Fruit fly (Drosophila melanogaster) whole organism, wandering third instar larva: ENCODE data around the gene Kul.

Experiments used
- Abd-B ChIP-seq: fragments of >200 bp; optimal IDR thresholded peaks from 2 replicates; lab custom pipeline; 2017; ENCODE audit warnings: missing biosample characterization, missing genetic modification characterization
- CG32264 ChIP-seq: fragments of 200-800 bp; sonication (Bioruptor generic); optimal IDR thresholded peaks from 2 replicates; lab custom pipeline; 2016; ENCODE audit warnings: missing biosample characterization, missing genetic modification characterization
- CG9705 ChIP-seq: fragments of 200-800 bp; sonication (Bioruptor generic); optimal IDR thresholded peaks from 2 replicates; lab custom pipeline; 2018; ENCODE audit warnings: missing biosample characterization, mild to moderate bottlenecking, missing genetic modification characterization
- CrebA ChIP-seq: fragments of 200-800 bp; sonication (Bioruptor generic); optimal IDR thresholded peaks from 2 replicates; lab custom pipeline; 2016; ENCODE audit warnings: missing biosample characterization, mild to moderate bottlenecking, missing genetic modification characterization, borderline replicate concordance
- Dfd ChIP-seq: fragments of >200 bp; optimal IDR thresholded peaks from 2 replicates; lab custom pipeline; 2017; ENCODE audit warnings: missing biosample characterization, missing genetic modification characterization
- Dif ChIP-seq: fragments of 200-275, 200-300 bp; sonication (Bioruptor generic); optimal IDR thresholded peaks from 2 replicates; lab custom pipeline; 2018; ENCODE audit warnings: missing biosample characterization, missing genetic modification characterization; ENCODE audit not compliant: partially characterized antibody
- GATAd ChIP-seq: sonication (Bioruptor generic); optimal IDR thresholded peaks from 2 replicates; lab custom pipeline; 2016; ENCODE audit warnings: missing biosample characterization, missing genetic modification characterization
- HLH106 ChIP-seq: fragments of 200-800 bp; optimal IDR thresholded peaks from 3 replicates; lab custom pipeline; 2019; ENCODE audit warnings: missing biosample characterization, mild to moderate bottlenecking, missing genetic modification characterization, moderate library complexity
- Hnf4 ChIP-seq: fragments of 200-800 bp; sonication (Bioruptor generic); optimal IDR thresholded peaks from 2 replicates; lab custom pipeline; 2016; ENCODE audit warnings: missing biosample characterization, mild to moderate bottlenecking, missing genetic modification characterization
- Hr78 ChIP-seq: fragments of >200 bp; optimal IDR thresholded peaks from 2 replicates; lab custom pipeline; 2017; ENCODE audit warnings: missing biosample characterization, missing genetic modification characterization
- Hr83 ChIP-seq: fragments of 200-300 bp; sonication (Bioruptor generic); optimal IDR thresholded peaks from 2 replicates; lab custom pipeline; 2016; ENCODE audit warnings: missing biosample characterization, mild to moderate bottlenecking, missing genetic modification characterization, moderate library complexity; ENCODE audit not compliant: poor library complexity, severe bottlenecking
- Jra ChIP-seq: sonication (Bioruptor generic); optimal IDR thresholded peaks from 2 replicates; lab custom pipeline; 2016; ENCODE audit warnings: missing biosample characterization, missing genetic modification characterization
- Mio ChIP-seq: sonication (Bioruptor generic); optimal IDR thresholded peaks from 2 replicates; lab custom pipeline; 2016; ENCODE audit warnings: missing biosample characterization, missing genetic modification characterization
- Myc ChIP-seq: fragments of >200 bp; optimal IDR thresholded peaks from 2 replicates; lab custom pipeline; 2017
- N ChIP-seq: fragments of >200 bp; optimal IDR thresholded peaks from 2 replicates; lab custom pipeline; 2018; ENCODE audit warnings: missing biosample characterization, missing external identifiers, missing genetic modification characterization
- OdsH ChIP-seq: fragments of 200-800 bp; sonication (Bioruptor generic); optimal IDR thresholded peaks from 2 replicates; lab custom pipeline; 2016; ENCODE audit warnings: missing biosample characterization, mild to moderate bottlenecking, missing genetic modification characterization
- Rel ChIP-seq, 2 experiments: fragments of 200-800 bp; sonication (Bioruptor generic) in 1 of 2; optimal IDR thresholded peaks; 2 replicates in 1 of 2; 3 replicates in 1 of 2; lab custom pipeline; 2016 to 2019; ENCODE audit warnings: mild to moderate bottlenecking in 2 of 2, missing biosample characterization in 2 of 2, missing genetic modification characterization in 2 of 2, moderate library complexity in 1 of 2
- Sp1 ChIP-seq: fragments of 200-800 bp; sonication (Bioruptor generic); optimal IDR thresholded peaks from 3 replicates; lab custom pipeline; 2019; ENCODE audit warnings: missing biosample characterization, mild to moderate bottlenecking, missing genetic modification characterization, moderate library complexity
- Vsx2 ChIP-seq: fragments of 200-300, 225-300 bp; sonication (Bioruptor generic); optimal IDR thresholded peaks from 2 replicates; lab custom pipeline; 2018; ENCODE audit warnings: missing biosample characterization, missing genetic modification characterization; ENCODE audit not compliant: partially characterized antibody
- br ChIP-seq: fragments of 200-800 bp; sonication (Bioruptor generic); optimal IDR thresholded peaks from 2 replicates; lab custom pipeline; 2016; ENCODE audit warnings: missing biosample characterization, missing genetic modification characterization
- brk ChIP-seq: fragments of 200-800 bp; sonication (Bioruptor generic); optimal IDR thresholded peaks from 2 replicates; lab custom pipeline; 2016; ENCODE audit warnings: missing biosample characterization, mild to moderate bottlenecking, missing genetic modification characterization
- dl ChIP-seq, 2 experiments: fragments of 175-275, 200-275 bp in 1 of 2; fragments of 200-275 bp in 1 of 2; sonication (Bioruptor generic); optimal IDR thresholded peaks; lab custom pipeline; 2018; ENCODE audit warnings: mild to moderate bottlenecking in 2 of 2, missing biosample characterization in 2 of 2, missing genetic modification characterization in 2 of 2, moderate library complexity in 2 of 2; ENCODE audit not compliant: partially characterized antibody in 2 of 2, insufficient read depth in 1 of 2
- dmrt93B ChIP-seq: fragments of 200-800 bp; sonication (Bioruptor generic); optimal IDR thresholded peaks from 2 replicates; lab custom pipeline; 2018; ENCODE audit warnings: missing biosample characterization, mild to moderate bottlenecking, missing genetic modification characterization
- dsf ChIP-seq: sonication (Bioruptor generic); optimal IDR thresholded peaks from 2 replicates; lab custom pipeline; 2016; ENCODE audit warnings: missing biosample characterization, missing genetic modification characterization, borderline replicate concordance
- ey ChIP-seq: fragments of 200-800 bp; sonication (Bioruptor generic); optimal IDR thresholded peaks from 2 replicates; lab custom pipeline; 2016; ENCODE audit warnings: missing biosample characterization, missing genetic modification characterization
- foxo ChIP-seq, 2 experiments: fragments of 200-800 bp; sonication (Bioruptor generic); optimal IDR thresholded peaks; 2 replicates in 1 of 2; 3 replicates in 1 of 2; lab custom pipeline; 2016 to 2017; ENCODE audit warnings: missing biosample characterization in 2 of 2, missing genetic modification characterization in 2 of 2
- fru ChIP-seq: fragments of 200-800 bp; sonication (Bioruptor generic); optimal IDR thresholded peaks from 3 replicates; lab custom pipeline; 2016; ENCODE audit warnings: missing biosample characterization, mild to moderate bottlenecking, missing genetic modification characterization
- h ChIP-seq: fragments of 200-800 bp; sonication (Bioruptor generic); optimal IDR thresholded peaks from 3 replicates; lab custom pipeline; 2016; ENCODE audit warnings: missing biosample characterization, mild to moderate bottlenecking, missing genetic modification characterization
- jim ChIP-seq: fragments of 175-275, 200-325 bp; sonication (Bioruptor generic); optimal IDR thresholded peaks from 2 replicates; lab custom pipeline; 2016; ENCODE audit warnings: missing biosample characterization, mild to moderate bottlenecking, missing genetic modification characterization
- lola ChIP-seq: fragments of >200 bp; optimal IDR thresholded peaks from 2 replicates; lab custom pipeline; 2017; ENCODE audit warnings: missing biosample characterization, missing genetic modification characterization
- pan ChIP-seq: fragments of >200 bp; optimal IDR thresholded peaks from 2 replicates; lab custom pipeline; 2017
- psq ChIP-seq: fragments of 200-800 bp; sonication (Bioruptor generic); optimal IDR thresholded peaks from 3 replicates; lab custom pipeline; 2017; ENCODE audit warnings: missing biosample characterization, mild to moderate bottlenecking, missing genetic modification characterization, moderate library complexity
- rgr ChIP-seq: fragments of 200-800 bp; sonication (Bioruptor generic); optimal IDR thresholded peaks from 3 replicates; lab custom pipeline; 2016; ENCODE audit warnings: missing biosample characterization, mild to moderate bottlenecking, missing genetic modification characterization
- sage ChIP-seq: fragments of 200-800 bp; sonication (Bioruptor generic); optimal IDR thresholded peaks from 2 replicates; lab custom pipeline; 2016; ENCODE audit warnings: missing biosample characterization, mild to moderate bottlenecking, missing genetic modification characterization
- sv ChIP-seq: fragments of 200-800 bp; sonication (Bioruptor generic); optimal IDR thresholded peaks from 3 replicates; lab custom pipeline; 2016; ENCODE audit warnings: missing biosample characterization, missing genetic modification characterization
- tai ChIP-seq: sonication (Bioruptor generic); optimal IDR thresholded peaks from 2 replicates; lab custom pipeline; 2016; ENCODE audit warnings: missing biosample characterization, missing genetic modification characterization
- usp ChIP-seq: fragments of >200 bp; optimal IDR thresholded peaks from 2 replicates; lab custom pipeline; 2017; ENCODE audit warnings: missing biosample characterization, missing genetic modification characterization
- woc ChIP-seq: sonication (Bioruptor generic); optimal IDR thresholded peaks from 2 replicates; lab custom pipeline; 2016; ENCODE audit warnings: missing biosample characterization, mild to moderate bottlenecking, missing genetic modification characterization

Gene Kul

dm6 chr3R:29762297-29762696 is 36.7 kb downstream of the Kul start:
- TF ChIP-seq fru (GFP tag; lab: Kevin White, UChicago) (peak; percentile 41), foxo (GFP tag; optimal IDR thresholded peaks at IDR 0.05; lab: Kevin White, UChicago) (peak in 1 of 2 experiments; percentile 53), HLH106 (tag; lab: Kevin White, UChicago) (peak; percentile 53), OdsH (GFP tag; lab: Kevin White, UChicago) (no peak), Sp1 (GFP tag; lab: Kevin White, UChicago) (peak; percentile 38), br (GFP tag; lab: Kevin White, UChicago) (peak; percentile 15), usp (GFP tag; lab: Kevin White, UChicago) (no peak), sage (peak; percentile 16), dmrt93B (GFP tag; lab: Kevin White, UChicago) (peak; percentile 43), Dfd (no peak), woc (GFP tag; lab: Kevin White, UChicago) (peak; percentile 8)

- TF ChIP-seq sv (no peak), OdsH (GFP tag; lab: Kevin White, UChicago) (peak; percentile 97), Abd-B (GFP tag; lab: Kevin White, UChicago) (no peak), dsf (GFP tag; lab: Kevin White, UChicago) (peak; percentile 88), Hr78 (GFP tag; lab: Kevin White, UChicago) (no peak), jim (no peak), dl (GFP tag; optimal IDR thresholded peaks at IDR 0.05; lab: Kevin White, UChicago; ENCODE audit: insufficient read depth in 1 of 2, partially characterized antibody in 2 of 2) (no peak), foxo (GFP tag; optimal IDR thresholded peaks at IDR 0.05; lab: Kevin White, UChicago) (peak; percentile 71 to 98), N (GFP tag; lab: Kevin White, UChicago) (no peak), fru (GFP tag; lab: Kevin White, UChicago) (peak; percentile 96), Dif (GFP tag; lab: Kevin White, UChicago) (no peak), Myc (lab: Kevin White, UChicago) (no peak), Hr83 (GFP tag; lab: Kevin White, UChicago) (no peak), brk (GFP tag; lab: Kevin White, UChicago) (peak; percentile 93), psq (GFP tag; lab: Kevin White, UChicago) (peak; percentile 94), lola (GFP tag; lab: Kevin White, UChicago) (no peak), ey (GFP tag; lab: Kevin White, UChicago) (peak; percentile 98), HLH106 (tag; lab: Kevin White, UChicago) (peak; percentile 97), Sp1 (GFP tag; lab: Kevin White, UChicago) (peak; percentile 97), Rel (GFP tag; optimal IDR thresholded peaks at IDR 0.05; lab: Kevin White, UChicago) (peak; percentile 64), Rel (tag; optimal IDR thresholded peaks at IDR 0.05; lab: Kevin White, UChicago) (peak; percentile 85), Hnf4 (peak; percentile 97), rgr (peak; percentile 96), Mio (GFP tag; lab: Kevin White, UChicago) (peak; percentile 80), br (GFP tag; lab: Kevin White, UChicago) (peak; percentile 98), pan (no peak), h (GFP tag; lab: Kevin White, UChicago) (peak; percentile 99), GATAd (GFP tag; lab: Kevin White, UChicago) (peak; percentile 92), Dfd (peak; percentile 7), CrebA (GFP tag; lab: Kevin White, UChicago) (peak; percentile 69), Jra (GFP tag; lab: Kevin White, UChicago) (peak; percentile 94), sage (peak; percentile 96), tai (GFP tag; lab: Kevin White, UChicago) (peak; percentile 97), CG9705 (GFP tag; lab: Kevin White, UChicago) (peak; percentile 92), woc (GFP tag; lab: Kevin White, UChicago) (peak; percentile 93), dmrt93B (GFP tag; lab: Kevin White, UChicago) (peak; percentile 96), Vsx2 (no peak), CG32264 (GFP tag; lab: Kevin White, UChicago) (peak; percentile 95), usp (GFP tag; lab: Kevin White, UChicago) (no peak)
Measured at dm6 chr3R:29763154-29763553, 37.5 kb downstream of the Kul start.
